Worm (Caenorhabditis elegans) whole organism, early embryonic: Measurements from ENCODE around the gene lpd-7.

Experiments used
- B0310.2 ChIP-seq: sonication (generic microtip); optimal IDR thresholded peaks from 2 replicates; lab custom pipeline; 2016; ENCODE audit warnings: mild to moderate bottlenecking, missing genetic modification characterization, missing compliant biosample characterization
- F13C5.2 ChIP-seq: sonication (generic microtip); optimal IDR thresholded peaks from 2 replicates; lab custom pipeline; 2017; ENCODE audit warnings: mild to moderate bottlenecking, missing genetic modification characterization, inconsistent platforms, missing compliant biosample characterization
- aly-1 ChIP-seq: sonication (generic microtip); optimal IDR thresholded peaks from 2 replicates; lab custom pipeline; 2016; ENCODE audit warnings: missing genetic modification characterization, missing compliant biosample characterization
- ama-1 ChIP-seq: fragments of 150-350 bp; optimal IDR thresholded peaks from 2 replicates; lab custom pipeline; 2014
- ceh-13 ChIP-seq: fragments of 200-800 bp; sonication (Bioruptor generic); optimal IDR thresholded peaks from 2 replicates; lab custom pipeline; 2018; ENCODE audit warnings: mild to moderate bottlenecking, missing genetic modification characterization, missing compliant biosample characterization
- ceh-36 ChIP-seq: sonication (generic microtip); optimal IDR thresholded peaks from 2 replicates; lab custom pipeline; 2016; ENCODE audit warnings: missing genetic modification characterization, inconsistent platforms, missing compliant biosample characterization
- ets-7 ChIP-seq: sonication (generic microtip); optimal IDR thresholded peaks from 2 replicates; lab custom pipeline; 2016; ENCODE audit warnings: missing genotype, missing genetic modification characterization, missing compliant biosample characterization
- flt-1 ChIP-seq: fragments of 200-800 bp; sonication (Bioruptor generic); IDR thresholded peaks from 2 replicates; pipeline ENCODE4 v1.3.6; 2022; ENCODE audit warnings: missing genetic modification characterization, missing compliant biosample characterization
- hmbx-1 ChIP-seq: sonication (generic microtip); optimal IDR thresholded peaks from 2 replicates; lab custom pipeline; 2016; ENCODE audit warnings: mild to moderate bottlenecking, missing genetic modification characterization, missing compliant biosample characterization
- hmg-4 ChIP-seq: fragments of 200-800 bp; sonication (Bioruptor generic); optimal IDR thresholded peaks from 2 replicates; lab custom pipeline; 2018; ENCODE audit warnings: mild to moderate bottlenecking, missing genetic modification characterization, missing compliant biosample characterization
- hnd-1 ChIP-seq: sonication (generic microtip); optimal IDR thresholded peaks from 2 replicates; lab custom pipeline; 2016; ENCODE audit warnings: missing genetic modification characterization, missing compliant biosample characterization
- pes-1 ChIP-seq: fragments of 200-800 bp; sonication (Bioruptor generic); IDR thresholded peaks from 2 replicates; pipeline ENCODE4 v1.3.6; 2022; ENCODE audit warnings: missing genetic modification reagents, missing genetic modification characterization, missing compliant biosample characterization
- scrt-1 ChIP-seq: fragments of 200-800 bp; sonication (Bioruptor generic); IDR thresholded peaks from 2 replicates; pipeline ENCODE4 v1.3.6; 2022; ENCODE audit warnings: missing genetic modification characterization, missing compliant biosample characterization
- sea-1 ChIP-seq: fragments of 200-800 bp; sonication (Bioruptor generic); conservative IDR thresholded peaks from 2 replicates; pipeline ENCODE4 v1.3.6; 2022; ENCODE audit warnings: missing genetic modification characterization, missing compliant biosample characterization
- tbx-11 ChIP-seq: fragments of 200-800 bp; sonication (Bioruptor generic); IDR thresholded peaks from 2 replicates; pipeline ENCODE4 v1.3.6; 2022; ENCODE audit warnings: missing genetic modification characterization, missing compliant biosample characterization
- tbx-37 ChIP-seq: fragments of 200-800 bp; sonication (Bioruptor generic); conservative IDR thresholded peaks from 2 replicates; pipeline ENCODE4 v1.3.6; 2022; ENCODE audit warnings: missing genetic modification reagents, missing genetic modification characterization, missing compliant biosample characterization
- tra-4 ChIP-seq: sonication (generic microtip); optimal IDR thresholded peaks from 2 replicates; lab custom pipeline; 2017; ENCODE audit warnings: missing genetic modification characterization, missing compliant biosample characterization

lpd-7 gene

ce11 chrIII:7572781-7573400 is at the start of gene lpd-7, which contains the start of gene rpl-9:
lpd-7 (plus strand) TSS chrIII:7573350.
rpl-9 (minus strand) TSS chrIII:7572831.
- TF ChIP-seq F13C5.2 (peak; percentile 71), hnd-1 (tag; lab: Kevin White, UChicago) (no peak), aly-1 (tag; lab: Kevin White, UChicago) (no peak), hmg-4 (GFP tag; lab: Kevin White, UChicago) (no peak)

- TF ChIP-seq B0310.2 (tag; lab: Kevin White, UChicago) (no peak), ceh-36 (tag; lab: Kevin White, UChicago) (no peak), scrt-1 (GFP tag; lab: Robert Waterston, UW) (no peak), tbx-11 (GFP tag; lab: Robert Waterston, UW) (no peak), tbx-37 (GFP tag; lab: Robert Waterston, UW) (no peak), ceh-13 (GFP tag; lab: Kevin White, UChicago) (no peak)
Observed at ce11 chrIII:7524830-7525344, 48.3 kb upstream of the lpd-7 start.

DNA sequence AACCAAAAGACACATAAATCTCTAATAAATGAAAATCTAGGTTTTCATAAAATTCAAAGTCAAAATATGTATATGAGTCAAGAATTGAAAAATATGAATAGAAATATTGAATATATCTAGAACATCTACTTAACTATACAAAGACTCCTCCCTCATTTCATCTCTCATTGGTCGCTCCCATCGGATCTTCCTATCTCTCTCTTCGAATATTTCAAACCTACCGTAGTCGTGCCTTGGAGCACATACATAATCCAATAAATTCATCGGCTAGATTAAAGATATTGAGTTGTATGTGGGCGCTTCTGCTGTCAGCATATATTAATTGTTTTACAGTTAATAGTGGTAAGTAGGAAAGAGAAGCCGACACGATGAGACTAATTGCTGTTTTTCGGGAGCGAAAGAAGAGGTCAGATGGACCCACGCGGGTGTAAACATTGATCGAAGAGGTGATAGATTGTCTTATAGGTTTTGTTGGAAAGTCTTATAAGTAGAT is 46.1 kb upstream of the lpd-7 start:
- TF ChIP-seq B0310.2 (tag; lab: Kevin White, UChicago), result no peak
- no peak for TF ChIP-seq pes-1 (GFP tag; lab: Robert Waterston, UW)
- TF ChIP-seq ceh-13 (GFP tag; lab: Kevin White, UChicago), result no peak
- no peak for TF ChIP-seq flt-1
- TF ChIP-seq ets-7, result no peak
- no peak for TF ChIP-seq sea-1 (GFP tag; lab: Robert Waterston, UW)
- TF ChIP-seq hmbx-1 (tag; lab: Kevin White, UChicago), result no peak
- TF ChIP-seq tra-4 (tag; lab: Kevin White, UChicago), result no peak
- no peak for TF ChIP-seq tbx-11 (GFP tag; lab: Robert Waterston, UW)
- no peak for TF ChIP-seq ceh-36 (tag; lab: Kevin White, UChicago)
- TF ChIP-seq hnd-1 (tag; lab: Kevin White, UChicago), result no peak
- TF ChIP-seq aly-1 (tag; lab: Kevin White, UChicago), result no peak
- TF ChIP-seq hmg-4 (GFP tag; lab: Kevin White, UChicago), result no peak
- no peak for TF ChIP-seq F13C5.2
- TF ChIP-seq ama-1, result no peak
- TF ChIP-seq tbx-37 (GFP tag; lab: Robert Waterston, UW), result no peak
- TF ChIP-seq scrt-1 (GFP tag; lab: Robert Waterston, UW), result no peak

DNA sequence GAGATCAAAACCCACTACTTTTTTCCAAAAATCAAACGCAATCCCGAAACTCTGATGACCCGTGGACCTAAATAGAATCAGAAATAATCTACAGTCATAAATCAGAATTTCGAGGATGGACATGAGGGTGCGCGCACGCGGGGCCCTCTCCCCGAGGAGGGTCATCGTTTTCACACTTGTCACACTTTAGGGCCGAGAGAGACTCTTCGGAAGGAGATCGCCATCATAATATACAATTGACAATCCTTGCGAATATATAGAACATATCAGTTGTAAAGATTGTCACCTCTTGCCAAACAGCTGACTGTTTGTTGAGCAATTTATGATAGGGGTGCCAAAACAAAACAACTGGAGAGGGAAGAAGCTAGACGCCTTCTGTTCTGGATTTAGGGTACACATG is 43.0 kb upstream of the lpd-7 start:
- no peak for TF ChIP-seq flt-1
- TF ChIP-seq hmbx-1 (tag; lab: Kevin White, UChicago), result no peak
- TF ChIP-seq F13C5.2, result no peak
- TF ChIP-seq tra-4 (tag; lab: Kevin White, UChicago), result no peak

DNA sequence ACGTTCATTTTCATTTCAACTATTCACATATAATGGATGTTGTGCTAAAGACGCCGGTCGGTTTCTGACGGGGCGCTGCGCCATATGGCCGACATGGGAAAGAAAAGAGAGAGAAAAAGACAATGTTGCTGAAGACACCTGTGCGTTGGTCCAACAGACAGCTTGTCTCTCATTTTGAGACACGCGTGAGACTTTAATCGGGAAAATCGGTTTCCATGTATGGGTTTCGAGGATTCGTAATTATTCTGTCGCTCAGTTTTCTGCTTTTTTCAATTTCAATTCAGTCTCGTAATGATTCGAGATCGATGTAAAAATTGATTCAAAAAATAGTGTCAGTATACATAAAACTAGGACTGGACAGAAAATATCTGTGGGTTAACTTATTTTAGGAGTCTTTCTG is 42.3 kb upstream of the lpd-7 start:
- TF ChIP-seq scrt-1 (GFP tag; lab: Robert Waterston, UW) (no peak), sea-1 (GFP tag; lab: Robert Waterston, UW) (no peak), ceh-36 (tag; lab: Kevin White, UChicago) (no peak), pes-1 (GFP tag; lab: Robert Waterston, UW) (no peak), tra-4 (tag; lab: Kevin White, UChicago) (no peak), tbx-37 (GFP tag; lab: Robert Waterston, UW) (no peak), ama-1 (no peak), flt-1 (no peak), aly-1 (tag; lab: Kevin White, UChicago) (no peak)

- TF ChIP-seq tbx-11 (GFP tag; lab: Robert Waterston, UW), result no peak
- TF ChIP-seq flt-1, result no peak
- TF ChIP-seq hnd-1 (tag; lab: Kevin White, UChicago), result no peak
- no peak for TF ChIP-seq pes-1 (GFP tag; lab: Robert Waterston, UW)
- no peak for TF ChIP-seq aly-1 (tag; lab: Kevin White, UChicago)
- no peak for TF ChIP-seq sea-1 (GFP tag; lab: Robert Waterston, UW)
- TF ChIP-seq tbx-37 (GFP tag; lab: Robert Waterston, UW), result no peak
- TF ChIP-seq ama-1, result no peak
- no peak for TF ChIP-seq scrt-1 (GFP tag; lab: Robert Waterston, UW)
- TF ChIP-seq hmg-4 (GFP tag; lab: Kevin White, UChicago), result no peak
- TF ChIP-seq B0310.2 (tag; lab: Kevin White, UChicago), result no peak
- no peak for TF ChIP-seq tra-4 (tag; lab: Kevin White, UChicago)
Observed at ce11 chrIII:7531385-7531784, 41.8 kb upstream of the lpd-7 start.

- no peak for TF ChIP-seq ceh-13 (GFP tag; lab: Kevin White, UChicago)
- no peak for TF ChIP-seq sea-1 (GFP tag; lab: Robert Waterston, UW)
- TF ChIP-seq hmbx-1 (tag; lab: Kevin White, UChicago), result no peak
- no peak for TF ChIP-seq hmg-4 (GFP tag; lab: Kevin White, UChicago)
- TF ChIP-seq hnd-1 (tag; lab: Kevin White, UChicago), result no peak
- no peak for TF ChIP-seq ets-7
- TF ChIP-seq tra-4 (tag; lab: Kevin White, UChicago), result no peak
- TF ChIP-seq ceh-36 (tag; lab: Kevin White, UChicago), result no peak
Observed at ce11 chrIII:7533012-7533411, 40.1 kb upstream of the lpd-7 start.

DNA sequence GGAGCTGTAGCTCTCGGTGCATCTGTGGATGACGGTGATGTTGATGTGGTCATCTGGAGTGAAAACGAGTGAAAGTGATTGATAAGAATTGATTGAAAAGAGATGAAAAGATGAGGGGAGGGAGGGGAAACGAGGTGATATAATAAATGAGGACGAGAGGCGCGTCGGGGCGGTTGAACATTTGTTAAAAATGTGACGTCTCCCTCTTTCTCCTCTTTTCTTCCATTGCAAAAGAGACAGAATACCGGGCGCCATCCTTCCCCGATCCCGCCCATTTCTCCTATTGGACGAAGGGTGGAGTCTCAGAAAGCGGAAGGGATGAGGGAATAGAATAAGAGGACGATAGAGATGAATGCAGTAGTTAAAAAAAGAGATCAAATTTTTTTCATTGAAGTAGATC is 38.5 kb upstream of the lpd-7 start:
- TF ChIP-seq F13C5.2 (no peak), tbx-37 (GFP tag; lab: Robert Waterston, UW) (no peak), ceh-36 (tag; lab: Kevin White, UChicago) (no peak), ama-1 (no peak), hmg-4 (GFP tag; lab: Kevin White, UChicago) (no peak), hmbx-1 (tag; lab: Kevin White, UChicago) (no peak), flt-1 (no peak), tra-4 (tag; lab: Kevin White, UChicago) (no peak), ceh-13 (GFP tag; lab: Kevin White, UChicago) (no peak), sea-1 (GFP tag; lab: Robert Waterston, UW) (no peak), B0310.2 (tag; lab: Kevin White, UChicago) (no peak)
